Worm (Caenorhabditis elegans): Measurements from ENCODE around the gene set-1.
A peak's percentile ranks its signal among the peaks of the same experiment; 100 is the strongest.

The set-1 gene

DNA sequence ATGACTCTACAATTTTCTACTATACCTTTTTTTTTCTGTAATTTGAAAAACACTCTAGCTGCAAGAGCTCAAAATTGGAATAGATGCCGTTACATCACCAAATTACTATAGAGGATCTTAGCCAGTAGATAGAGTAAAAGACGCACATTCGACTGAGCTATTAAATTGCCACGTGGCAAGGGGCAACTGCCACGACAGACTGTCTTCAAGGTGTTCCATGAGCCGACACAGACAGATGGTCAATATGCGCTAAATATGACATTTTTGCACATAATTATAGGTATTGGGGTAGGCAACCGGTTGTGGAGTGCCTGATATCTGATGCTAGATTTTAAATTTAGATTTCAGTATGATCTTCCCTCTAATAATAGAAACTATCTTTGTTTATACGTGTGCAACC lies 27.3 kb upstream of the set-1 start:
- TF ChIP-seq sptf-1 (tag; optimal IDR thresholded peaks at IDR 0.05) (no peak), cnd-1 (tag; optimal IDR thresholded peaks at IDR 0.05) (peak; percentile 71), nhr-2 (tag; optimal IDR thresholded peaks at IDR 0.05) (peak; percentile 89), lsy-2 (tag; optimal IDR thresholded peaks at IDR 0.05) (no peak), ztf-11 (tag; optimal IDR thresholded peaks at IDR 0.05) (no peak), lin-32 (GFP tag; optimal IDR thresholded peaks at IDR 0.05) (no peak), drap-1 (GFP tag; optimal IDR thresholded peaks at IDR 0.05) (no peak), blmp-1 (tag; optimal IDR thresholded peaks at IDR 0.05) (no peak)

- TF ChIP-seq zip-8 (tag; optimal IDR thresholded peaks at IDR 0.05) (peak; percentile 98), hlh-1 (tag; optimal IDR thresholded peaks at IDR 0.05) (no peak)
These were observed 26.3 kb upstream of the set-1 start, which contains the start of gene zip-8 for ce11 chrIII:6478256-6479004. Gene zip-8, plus strand, starts transcription at chrIII:6478955.

DNA sequence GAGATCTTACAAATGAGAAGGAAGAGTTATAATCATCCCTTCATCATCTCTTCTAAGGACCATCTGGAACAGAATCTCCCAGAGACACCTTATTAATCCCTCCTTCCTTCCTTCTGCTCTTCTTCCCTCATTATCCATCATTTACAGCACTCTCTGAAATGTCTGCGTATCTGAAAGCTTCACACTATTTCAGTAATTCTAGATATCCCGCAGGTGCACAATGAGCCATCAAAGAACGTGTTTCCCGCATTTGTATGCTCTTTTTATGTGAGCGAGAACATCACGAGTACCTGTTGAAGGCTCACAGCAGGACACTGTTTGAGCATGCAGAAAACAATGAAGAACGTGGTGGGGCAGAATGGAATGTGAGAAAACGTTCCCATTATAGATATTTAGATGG lies 24.2 kb upstream of the set-1 start:
- TF ChIP-seq sptf-1 (tag; optimal IDR thresholded peaks at IDR 0.05) (no peak), unc-120 (tag; optimal IDR thresholded peaks at IDR 0.05; ENCODE audit: poor library complexity, severe bottlenecking) (no peak), ztf-11 (tag; optimal IDR thresholded peaks at IDR 0.05) (no peak), unc-62 (GFP tag; optimal IDR thresholded peaks at IDR 0.05) (no peak), nhr-237 (tag; optimal IDR thresholded peaks at IDR 0.05) (no peak), snpc-4 (tag; optimal IDR thresholded peaks at IDR 0.05) (no peak), hlh-1 (tag; optimal IDR thresholded peaks at IDR 0.05) (no peak), nhr-12 (tag; optimal IDR thresholded peaks at IDR 0.05) (no peak), elt-1 (tag; optimal IDR thresholded peaks at IDR 0.05; ENCODE audit: borderline replicate concordance, insufficient read depth) (peak; percentile 51), mep-1 (tag; optimal IDR thresholded peaks at IDR 0.05) (no peak), lin-32 (GFP tag; optimal IDR thresholded peaks at IDR 0.05) (no peak), nhr-2 (tag; optimal IDR thresholded peaks at IDR 0.05) (peak; percentile 65)

DNA sequence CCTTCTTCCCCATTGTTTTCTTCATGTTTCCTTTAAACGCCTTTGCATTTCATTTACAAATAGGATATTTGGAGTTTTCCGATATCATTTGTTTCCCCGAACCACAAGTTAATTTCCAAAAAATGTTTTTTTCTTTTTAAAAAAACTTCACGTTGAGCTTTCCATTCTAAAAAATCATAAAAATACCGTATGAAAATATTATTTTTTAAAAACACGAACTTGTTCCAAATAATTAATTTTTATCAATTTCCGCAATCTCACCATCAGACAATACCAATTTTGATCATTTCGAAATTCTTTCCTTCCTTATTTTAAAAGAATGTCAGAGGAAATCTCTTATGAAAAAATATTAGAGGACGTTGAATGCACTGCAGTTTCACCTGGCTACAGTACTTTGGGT lies 19.3 kb upstream of the set-1 start, which contains the start of gene wht-6:
wht-6 (plus strand) TSS at position 301 of the 400 bp plus-strand sequence.
- TF ChIP-seq lin-32 (GFP tag; optimal IDR thresholded peaks at IDR 0.05) (no peak), snpc-4 (tag; optimal IDR thresholded peaks at IDR 0.05) (no peak), mls-2 (tag; optimal IDR thresholded peaks at IDR 0.05) (no peak), pha-4 (tag; optimal IDR thresholded peaks at IDR 0.05) (no peak), hlh-1 (tag; optimal IDR thresholded peaks at IDR 0.05) (no peak), sptf-1 (tag; optimal IDR thresholded peaks at IDR 0.05) (no peak), nhr-2 (tag; optimal IDR thresholded peaks at IDR 0.05) (no peak), blmp-1 (tag; optimal IDR thresholded peaks at IDR 0.05) (no peak), elt-3 (tag; optimal IDR thresholded peaks at IDR 0.05) (no peak), nhr-76 (tag; optimal IDR thresholded peaks at IDR 0.05) (no peak)

- TF ChIP-seq unc-120 (tag; optimal IDR thresholded peaks at IDR 0.05; ENCODE audit: poor library complexity, severe bottlenecking) = no peak
- TF ChIP-seq snpc-4 (tag; optimal IDR thresholded peaks at IDR 0.05) = no peak
- TF ChIP-seq ceh-39 (tag; optimal IDR thresholded peaks at IDR 0.05) = no peak
- TF ChIP-seq nhr-76 (tag; optimal IDR thresholded peaks at IDR 0.05) = no peak
- no peak for TF ChIP-seq mls-2 (tag; optimal IDR thresholded peaks at IDR 0.05)
- no peak for TF ChIP-seq ceh-83 (GFP tag; optimal IDR thresholded peaks at IDR 0.05)
- TF ChIP-seq ces-1 (GFP tag; optimal IDR thresholded peaks at IDR 0.05) = no peak
- TF ChIP-seq cnd-1 (tag; optimal IDR thresholded peaks at IDR 0.05) = no peak
- no peak for TF ChIP-seq blmp-1 (tag; optimal IDR thresholded peaks at IDR 0.05)
- no peak for TF ChIP-seq elt-3 (tag; optimal IDR thresholded peaks at IDR 0.05)
- no peak for TF ChIP-seq nhr-12 (tag; optimal IDR thresholded peaks at IDR 0.05)
- no peak for TF ChIP-seq lin-32 (GFP tag; optimal IDR thresholded peaks at IDR 0.05)
- no peak for TF ChIP-seq hlh-1 (tag; optimal IDR thresholded peaks at IDR 0.05)
- TF ChIP-seq flh-1 (GFP tag; optimal IDR thresholded peaks at IDR 0.05) = no peak
- no peak for TF ChIP-seq unc-39 (tag; optimal IDR thresholded peaks at IDR 0.05)
These were observed 14.8 kb upstream of the set-1 start, which contains the start of gene T26A5.2 for ce11 chrIII:6467005-6467404. Gene T26A5.2, plus strand, starts transcription at chrIII:6467305.

ce11 chrIII:6464913-6465312 lies 12.7 kb upstream of the set-1 start, which contains the start of gene nduf-2.2:
Gene nduf-2.2, plus strand, starts transcription at chrIII:6465222.
- no peak for TF ChIP-seq sptf-1 (tag; optimal IDR thresholded peaks at IDR 0.05)
- TF ChIP-seq blmp-1 (tag; optimal IDR thresholded peaks at IDR 0.05) = no peak
- no peak for TF ChIP-seq sem-2 (GFP tag; optimal IDR thresholded peaks at IDR 0.05)
- TF ChIP-seq drap-1 (GFP tag; optimal IDR thresholded peaks at IDR 0.05) = no peak
- no peak for TF ChIP-seq elt-1 (tag; optimal IDR thresholded peaks at IDR 0.05; ENCODE audit: borderline replicate concordance, insufficient read depth)
- TF ChIP-seq snpc-4 (tag; optimal IDR thresholded peaks at IDR 0.05) = no peak
- TF ChIP-seq lsy-2 (tag; optimal IDR thresholded peaks at IDR 0.05) = no peak
- no peak for TF ChIP-seq unc-39 (tag; optimal IDR thresholded peaks at IDR 0.05)
- TF ChIP-seq nhr-28 (tag; optimal IDR thresholded peaks at IDR 0.05) = no peak
- TF ChIP-seq zip-8 (tag; optimal IDR thresholded peaks at IDR 0.05) = no peak
- TF ChIP-seq hlh-1 (tag; optimal IDR thresholded peaks at IDR 0.05) = no peak
- TF ChIP-seq ceh-83 (GFP tag; optimal IDR thresholded peaks at IDR 0.05) = no peak
- TF ChIP-seq nhr-76 (tag; optimal IDR thresholded peaks at IDR 0.05) = no peak
- TF ChIP-seq bed-3 (GFP tag; optimal IDR thresholded peaks at IDR 0.05) = no peak
- TF ChIP-seq mls-2 (tag; optimal IDR thresholded peaks at IDR 0.05) = no peak
- no peak for TF ChIP-seq pha-4 (tag; optimal IDR thresholded peaks at IDR 0.05)
- no peak for TF ChIP-seq ham-2 (GFP tag; optimal IDR thresholded peaks at IDR 0.05)
- no peak for TF ChIP-seq mep-1 (tag; optimal IDR thresholded peaks at IDR 0.05)
- no peak for TF ChIP-seq ceh-39 (tag; optimal IDR thresholded peaks at IDR 0.05)

All from whole organism, mixed stage, embryonic.